Worm (Caenorhabditis elegans) whole organism, L4 larva: ENCODE results near the gene lido-8.

Experiments used
- D1046.2 ChIP-seq: fragments of 200-800 bp; sonication (Bioruptor generic); IDR thresholded peaks from 2 replicates; pipeline ENCODE4 v1.3.6; 2022; ENCODE audit warnings: missing genetic modification characterization, missing compliant biosample characterization
- F10B5.3 ChIP-seq: sonication (generic microtip); optimal IDR thresholded peaks from 2 replicates; lab custom pipeline; 2016; ENCODE audit warnings: mild to moderate bottlenecking, missing genetic modification characterization, missing compliant biosample characterization
- F37D6.2 ChIP-seq: sonication (generic microtip); optimal IDR thresholded peaks from 2 replicates; lab custom pipeline; 2016; ENCODE audit warnings: mild to moderate bottlenecking, missing genetic modification characterization, missing compliant biosample characterization
- R02D3.7 ChIP-seq: fragments of 150-350 bp; sonication (generic microtip); optimal IDR thresholded peaks from 3 replicates; lab custom pipeline; 2014; ENCODE audit warnings: missing biosample characterization, missing genetic modification characterization
- T26A8.4 ChIP-seq: fragments of 200-800 bp; sonication (Bioruptor generic); IDR thresholded peaks from 2 replicates; pipeline ENCODE4 v1.3.6; 2022; ENCODE audit warnings: missing genetic modification characterization, missing compliant biosample characterization
- Y48G9A.11 ChIP-seq: fragments of 200-800 bp; sonication (Bioruptor generic); IDR thresholded peaks from 2 replicates; pipeline ENCODE4 v1.3.6; 2022; ENCODE audit warnings: missing genetic modification reagents, missing genetic modification characterization, missing compliant biosample characterization
- ZK337.2 ChIP-seq: fragments of 200-800 bp; sonication (Bioruptor generic); IDR thresholded peaks from 2 replicates; pipeline ENCODE4 v1.3.6; 2022; ENCODE audit warnings: missing genetic modification reagents, missing genetic modification characterization, missing compliant biosample characterization
- ZK546.5 ChIP-seq, 2 experiments: sonication (generic microtip); optimal IDR thresholded peaks; 2 replicates each; lab custom pipeline; 2017; ENCODE audit warnings: missing biosample characterization in 2 of 2, missing genetic modification characterization in 2 of 2
- aha-1 ChIP-seq: fragments of 150-350 bp; peaks from one replicate; lab custom pipeline; 2014; ENCODE audit warnings: missing biosample characterization, missing genetic modification characterization
- attf-4 ChIP-seq: sonication (generic microtip); optimal IDR thresholded peaks from 3 replicates; lab custom pipeline; 2017; ENCODE audit warnings: missing biosample characterization, missing genetic modification characterization
- ces-1 ChIP-seq: fragments of 150-350 bp; sonication (generic microtip); optimal IDR thresholded peaks from 4 replicates; lab custom pipeline; 2014; ENCODE audit warnings: missing biosample characterization, missing genetic modification reagents, missing genetic modification characterization
- cey-2 ChIP-seq: sonication (generic microtip); optimal IDR thresholded peaks from 3 replicates; lab custom pipeline; 2017; ENCODE audit warnings: missing genetic modification characterization, mild to moderate bottlenecking, missing compliant biosample characterization, antibody characterized with exemption, borderline replicate concordance; ENCODE audit not compliant: insufficient read depth
- daf-12 ChIP-seq: fragments of 150-350 bp; optimal IDR thresholded peaks from 2 replicates; lab custom pipeline; 2014; ENCODE audit warnings: missing biosample characterization, missing genetic modification reagents, missing genetic modification characterization
- daf-19 ChIP-seq: fragments of 200-800 bp; sonication (Bioruptor generic); conservative IDR thresholded peaks from 2 replicates; pipeline ENCODE4 v1.3.6; 2022; ENCODE audit warnings: missing genetic modification characterization, missing compliant biosample characterization
- daf-8 ChIP-seq: fragments of 200-800 bp; sonication (Bioruptor generic); IDR thresholded peaks from 2 replicates; pipeline ENCODE4 v1.3.6; 2022; ENCODE audit warnings: missing genetic modification characterization, missing compliant biosample characterization
- egl-43 ChIP-seq: fragments of 200-800 bp; sonication (Bioruptor generic); IDR thresholded peaks from 2 replicates; pipeline ENCODE4 v1.3.6; 2022; ENCODE audit warnings: missing genetic modification reagents, missing genetic modification characterization, missing compliant biosample characterization
- hif-1 ChIP-seq, 2 experiments: sonication (generic microtip); optimal IDR thresholded peaks; 2 replicates each; lab custom pipeline; 2016 to 2017; ENCODE audit warnings: missing compliant biosample characterization in 2 of 2, missing genetic modification characterization in 2 of 2, missing genetic modification reagents in 2 of 2, missing genotype in 2 of 2, mild to moderate bottlenecking in 1 of 2
- hlh-11 ChIP-seq: fragments of 200-800 bp; sonication (Bioruptor generic); optimal IDR thresholded peaks from 2 replicates; lab custom pipeline; 2018; ENCODE audit warnings: mild to moderate bottlenecking, missing genetic modification characterization, missing compliant biosample characterization
- hlh-30 ChIP-seq: sonication (generic microtip); optimal IDR thresholded peaks from 2 replicates; lab custom pipeline; 2017; ENCODE audit warnings: antibody characterized with exemption, mild to moderate bottlenecking, missing genetic modification characterization, missing compliant biosample characterization; ENCODE audit not compliant: insufficient read depth
- hmg-1.1 ChIP-seq: fragments of 200-800 bp; sonication (Bioruptor generic); IDR thresholded peaks from 2 replicates; pipeline ENCODE4 v1.3.6; 2022; ENCODE audit warnings: missing genetic modification reagents, missing genetic modification characterization, missing compliant biosample characterization
- lim-7 ChIP-seq: fragments of 200-800 bp; sonication (Bioruptor generic); IDR thresholded peaks from 2 replicates; pipeline ENCODE4 v1.3.6; 2022; ENCODE audit warnings: missing genetic modification characterization, missing compliant biosample characterization
- lin-29 ChIP-seq: fragments of 200-800 bp; sonication (Bioruptor generic); IDR thresholded peaks from 2 replicates; pipeline ENCODE4 v1.3.6; 2022; ENCODE audit warnings: missing genetic modification reagents, missing genetic modification characterization, missing compliant biosample characterization
- lin-38 ChIP-seq: fragments of 200-800 bp; sonication (Bioruptor generic); IDR thresholded peaks from 2 replicates; pipeline ENCODE4 v1.3.6; 2022; ENCODE audit warnings: missing genetic modification reagents, missing genetic modification characterization, missing compliant biosample characterization
- mdl-1 ChIP-seq, 2 experiments: fragments of 150-350 bp in 1 of 2; sonication (generic microtip) in 1 of 2; optimal IDR thresholded peaks; 2 replicates each; lab custom pipeline; 2014 to 2017; ENCODE audit warnings: missing biosample characterization in 2 of 2, missing genetic modification characterization in 2 of 2
- mdt-29 ChIP-seq: fragments of 200-800 bp; sonication (Bioruptor generic); IDR thresholded peaks from 2 replicates; pipeline ENCODE4 v1.3.6; 2022; ENCODE audit warnings: missing genetic modification reagents, missing genetic modification characterization, missing compliant biosample characterization
- nhr-10 ChIP-seq: fragments of 150-350 bp; optimal IDR thresholded peaks from 2 replicates; lab custom pipeline; 2014; ENCODE audit warnings: missing biosample characterization, missing genetic modification characterization
- nhr-237 ChIP-seq: sonication (generic microtip); optimal IDR thresholded peaks from 2 replicates; lab custom pipeline; 2017; ENCODE audit warnings: missing biosample characterization, missing genetic modification characterization
- nhr-25 ChIP-seq: sonication (generic microtip); optimal IDR thresholded peaks from 2 replicates; lab custom pipeline; 2017; ENCODE audit warnings: missing genetic modification characterization, mild to moderate bottlenecking, missing compliant biosample characterization, antibody characterized with exemption, moderate library complexity, borderline replicate concordance; ENCODE audit not compliant: insufficient read depth
- nhr-48 ChIP-seq: sonication (generic microtip); optimal IDR thresholded peaks from 2 replicates; lab custom pipeline; 2016; ENCODE audit warnings: mild to moderate bottlenecking, missing genetic modification characterization, missing compliant biosample characterization
- pqm-1 ChIP-seq: sonication (generic microtip); optimal IDR thresholded peaks from 2 replicates; lab custom pipeline; 2017; ENCODE audit warnings: missing biosample characterization, missing genetic modification characterization
- set-16 ChIP-seq: fragments of 200-800 bp; sonication (Bioruptor generic); IDR thresholded peaks from 2 replicates; pipeline ENCODE4 v1.3.6; 2022; ENCODE audit warnings: missing genetic modification reagents, missing genetic modification characterization, missing compliant biosample characterization
- snpc-1.2 ChIP-seq: fragments of 200-800 bp; sonication (Bioruptor generic); IDR thresholded peaks from 2 replicates; pipeline ENCODE4 v1.3.6; 2022; ENCODE audit warnings: missing genetic modification reagents, missing genetic modification characterization, missing compliant biosample characterization
- unc-130 ChIP-seq: sonication (generic microtip); optimal IDR thresholded peaks from 2 replicates; lab custom pipeline; 2016; ENCODE audit warnings: missing genetic modification reagents, missing genetic modification characterization, missing compliant biosample characterization
- unc-62 ChIP-seq, 3 experiments: fragments of 150-350 bp in 1 of 3; sonication (generic microtip); optimal IDR thresholded peaks in 2 of 3; peaks in 1 of 3; 1 replicate in 1 of 3; 2 replicates in 2 of 3; lab custom pipeline; 2014 to 2017; ENCODE audit warnings: missing biosample characterization in 3 of 3, missing genetic modification characterization in 3 of 3, missing genetic modification reagents in 3 of 3, missing genotype in 1 of 3
- vab-7 ChIP-seq: fragments of 200-800 bp; sonication (Bioruptor generic); IDR thresholded peaks from 2 replicates; pipeline ENCODE4 v1.3.6; 2022; ENCODE audit warnings: missing genetic modification reagents, missing genetic modification characterization, missing compliant biosample characterization
- zfp-3 ChIP-seq: fragments of 200-800 bp; sonication (Bioruptor generic); conservative IDR thresholded peaks from 2 replicates; pipeline ENCODE4 v1.3.6; 2022; ENCODE audit warnings: missing genetic modification reagents, missing genetic modification characterization, missing compliant biosample characterization
- zip-2 ChIP-seq: fragments of 150-350 bp; optimal IDR thresholded peaks from 2 replicates; lab custom pipeline; 2014; ENCODE audit warnings: missing biosample characterization, missing genetic modification characterization

lido-8 gene

ce11 chrII:2996721-2997120 is at the start of gene lido-8:
TSS of gene lido-8 (plus strand) at chrII:2997021.
- TF ChIP-seq daf-12 (no peak), F10B5.3 (tag; lab: Kevin White, UChicago) (no peak), aha-1 (tag; lab: Kevin White, UChicago) (peak; percentile 52), hlh-30 (tag; lab: Kevin White, UChicago) (no peak), attf-4 (tag; lab: Kevin White, UChicago) (no peak)

ce11 chrII:2948614-2949013 is 48.2 kb upstream of the lido-8 start:
- TF ChIP-seq mdt-29 (GFP tag; lab: Robert Waterston, UW), result no peak
- TF ChIP-seq daf-19, result no peak
- no peak for TF ChIP-seq nhr-237 (tag; lab: Kevin White, UChicago)
- TF ChIP-seq set-16 (GFP tag; lab: Robert Waterston, UW), result no peak
- TF ChIP-seq aha-1 (tag; lab: Kevin White, UChicago), result peak; percentile 98

- TF ChIP-seq aha-1 (tag; lab: Kevin White, UChicago), result no peak
Measured at ce11 chrII:2952629-2953028, 44.2 kb upstream of the lido-8 start, which contains the start of gene irld-51. TSS of gene irld-51 (minus strand) at chrII:2952729.

DNA sequence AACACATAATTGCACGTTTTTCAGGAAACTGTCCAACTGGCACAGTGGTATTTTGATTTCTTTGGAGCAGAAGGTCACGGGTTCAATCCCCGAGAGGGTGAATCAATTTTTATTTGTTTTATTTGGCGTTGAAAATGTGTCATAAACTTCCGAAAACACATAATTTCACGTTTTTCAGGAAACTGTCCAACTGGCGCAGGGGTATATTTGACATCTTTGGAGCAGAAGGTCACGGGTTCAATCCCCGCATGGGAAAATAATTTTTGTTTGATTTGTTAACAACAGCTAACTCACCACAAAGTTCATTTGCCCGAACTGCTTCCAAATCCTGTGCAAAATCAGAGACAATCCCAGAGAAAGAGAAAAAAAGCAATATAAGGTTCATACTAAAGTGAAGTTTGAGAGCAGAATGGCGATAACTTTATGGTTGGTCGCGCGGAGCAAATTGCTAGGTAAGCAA is 41.1 kb upstream of the lido-8 start, which contains the start of gene irld-48:
TSS of gene irld-48 (plus strand) at position 410 of the 460 bp plus-strand sequence.
- no peak for TF ChIP-seq hif-1 (tag; optimal IDR thresholded peaks at IDR 0.05; lab: Kevin White, UChicago)
- no peak for TF ChIP-seq lin-29 (GFP tag; lab: Robert Waterston, UW)
- TF ChIP-seq snpc-1.2, result no peak
- no peak for TF ChIP-seq nhr-25
- no peak for TF ChIP-seq unc-130 (GFP tag; lab: Kevin White, UChicago)
- TF ChIP-seq R02D3.7 (tag; lab: Kevin White, UChicago), result no peak

DNA sequence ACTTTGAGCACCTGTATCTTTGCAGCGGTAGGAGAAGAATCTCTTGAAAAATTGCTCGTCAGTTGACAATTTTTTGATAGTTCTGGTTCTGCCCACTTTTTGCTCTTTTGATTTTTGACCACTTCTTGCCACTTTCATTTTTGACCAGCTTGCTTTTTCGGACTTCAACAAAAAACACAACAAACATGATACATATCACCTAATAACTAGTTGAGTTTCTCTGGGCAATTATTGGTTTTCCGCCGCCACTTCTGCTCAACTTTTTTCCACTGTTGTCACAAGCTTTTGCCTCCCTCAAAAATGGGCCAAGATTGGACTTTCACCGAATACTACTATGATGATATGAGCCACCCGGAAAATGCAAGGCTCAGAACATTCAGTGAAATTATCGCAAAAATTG is 38.5 kb upstream of the lido-8 start, which contains the start of gene srw-60:
TSS of gene srw-60 (plus strand) at position 301 of the 400 bp plus-strand sequence.
- TF ChIP-seq unc-130 (GFP tag; lab: Kevin White, UChicago) (no peak), vab-7 (GFP tag; lab: Robert Waterston, UW) (no peak), Y48G9A.11 (GFP tag; lab: Robert Waterston, UW) (no peak), pqm-1 (tag; lab: Kevin White, UChicago) (no peak), nhr-10 (tag; lab: Kevin White, UChicago) (no peak)
- TF ChIP-seq, all 104 proteins: peak for 0

DNA sequence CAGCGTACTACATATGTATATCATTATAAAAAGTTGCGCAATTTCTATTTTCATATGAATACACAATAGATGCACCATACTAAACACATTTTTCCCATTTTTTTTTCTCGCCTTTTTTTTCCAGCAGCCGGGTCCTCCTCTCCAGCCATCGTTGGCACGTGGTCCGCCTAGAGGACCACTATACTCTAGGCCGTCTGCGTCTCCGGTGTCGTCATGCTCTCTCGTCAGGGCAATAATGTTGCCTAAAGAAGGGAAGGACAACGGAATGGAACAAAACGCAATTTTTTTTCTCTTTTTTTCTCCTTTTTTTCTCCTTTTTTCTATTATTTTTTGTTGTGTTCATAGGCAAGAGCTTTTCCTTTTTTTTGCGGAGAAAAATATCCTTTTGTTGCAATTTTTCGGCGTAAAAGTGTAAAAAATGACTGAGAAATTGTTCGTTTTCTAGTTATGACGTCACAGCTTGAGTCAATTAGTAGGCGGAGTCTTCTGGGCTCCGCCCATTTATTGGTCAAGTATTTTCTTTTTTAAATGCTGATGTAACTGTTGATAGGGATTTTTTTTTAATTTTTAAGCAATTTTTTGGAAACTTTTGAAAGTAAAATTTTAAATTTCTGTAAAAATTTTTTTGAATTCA is 34.2 kb upstream of the lido-8 start:
- TF ChIP-seq hlh-11 (peak; percentile 18), nhr-237 (tag; lab: Kevin White, UChicago) (no peak), aha-1 (tag; lab: Kevin White, UChicago) (peak; percentile 93), nhr-10 (tag; lab: Kevin White, UChicago) (no peak), unc-62 (GFP tag; optimal IDR thresholded peaks at IDR 0.05 in 1 of 2; lab: Kevin White, UChicago) (no peak), unc-62 (tag; optimal IDR thresholded peaks at IDR 0.05; lab: Kevin White, UChicago) (no peak), zip-2 (no peak), hmg-1.1 (peak; percentile 55; the same call in 1 of the 2 replicates), T26A8.4 (GFP tag; lab: Robert Waterston, UW) (no peak), ces-1 (GFP tag; lab: Kevin White, UChicago) (peak; percentile 21), unc-130 (GFP tag; lab: Kevin White, UChicago) (no peak), lim-7 (no peak), daf-8 (GFP tag; lab: Robert Waterston, UW) (no peak), zfp-3 (GFP tag; lab: Robert Waterston, UW) (no peak), nhr-48 (tag; lab: Kevin White, UChicago) (no peak), set-16 (GFP tag; lab: Robert Waterston, UW) (peak; percentile 24; the same call in 1 of the 2 replicates), cey-2 (tag; lab: Kevin White, UChicago) (no peak), lin-38 (GFP tag; lab: Robert Waterston, UW) (no peak), hlh-30 (tag; lab: Kevin White, UChicago) (peak; percentile 72), ZK546.5 (tag; optimal IDR thresholded peaks at IDR 0.05; lab: Kevin White, UChicago) (no peak), D1046.2 (GFP tag; lab: Robert Waterston, UW) (no peak), daf-12 (no peak), ZK337.2 (GFP tag; lab: Robert Waterston, UW) (no peak), egl-43 (GFP tag; lab: Robert Waterston, UW) (0 out of 2 replicates have a peak, but pooled peaks have one; percentile 32), mdl-1 (tag; optimal IDR thresholded peaks at IDR 0.05; lab: Kevin White, UChicago) (peak; percentile 71 to 95), F37D6.2 (tag; lab: Kevin White, UChicago) (peak; percentile 23)
